Worm (Caenorhabditis elegans) whole organism, mixed stage, embryonic: ENCODE results near the gene tsp-4.
"Not testable (repeated sequence)": the region's sequence is repeated elsewhere in the genome, so short reads cannot be mapped to it uniquely, and the experiment has no call there.

ENCODE experiments used
- nhr-237 ChIP-seq: fragments of 150-350 bp; optimal IDR thresholded peaks from 2 replicates; lab custom pipeline; 2014; ENCODE audit warnings: missing biosample characterization, missing genetic modification characterization
- unc-120 ChIP-seq: sonication (generic microtip); optimal IDR thresholded peaks from 2 replicates; lab custom pipeline; 2017; ENCODE audit warnings: missing genetic modification characterization, missing compliant biosample characterization; ENCODE audit not compliant: poor library complexity, severe bottlenecking
- ztf-11 ChIP-seq: fragments of 150-350 bp; optimal IDR thresholded peaks from 2 replicates; lab custom pipeline; 2014; ENCODE audit warnings: missing biosample characterization, missing genetic modification characterization

Gene tsp-4

ce11 chrIV:12476942-12477341 lies 43.1 kb downstream of the tsp-4 start, which contains the start of gene T04A11.1:
Gene T04A11.1, minus strand, starts transcription at chrIV:12477042.
- not testable (repeated sequence) for TF ChIP-seq unc-120; ztf-11 (tag; lab: Kevin White, UChicago); nhr-237 (tag; lab: Kevin White, UChicago)
